Worm (Caenorhabditis elegans): ENCODE measurements around the gene dsl-7.

dsl-7 gene

DNA sequence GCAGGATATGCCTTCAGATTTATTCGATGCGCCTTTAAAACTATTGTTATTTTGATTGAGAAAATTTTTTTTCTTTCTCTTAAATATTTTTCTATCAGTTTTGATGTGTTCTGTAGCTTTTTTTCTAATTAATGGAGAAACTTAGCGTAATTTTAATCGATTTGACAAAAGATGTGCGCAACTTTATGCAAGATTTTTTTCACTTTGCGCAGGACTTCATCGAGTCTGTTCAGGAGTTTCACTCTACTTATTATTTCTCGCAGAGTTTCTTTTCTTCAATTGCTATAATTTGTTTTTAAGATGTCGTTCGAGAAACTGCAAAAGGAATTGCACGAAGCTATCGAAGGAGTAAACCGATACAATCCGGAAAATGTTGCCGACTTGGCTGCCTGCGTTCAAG is 39.2 kb upstream of the dsl-7 start, which contains the start of gene eif-3.K:
TSS of gene eif-3.K (plus strand) at position 301 of the 400 bp plus-strand sequence.
- no peak for TF ChIP-seq tbx-37 (GFP tag; conservative IDR thresholded peaks at IDR 0.05)
- no peak for TF ChIP-seq hmbx-1 (tag; optimal IDR thresholded peaks at IDR 0.05)
- no peak for TF ChIP-seq ceh-13 (GFP tag; optimal IDR thresholded peaks at IDR 0.05)
- no peak for TF ChIP-seq hmg-4 (GFP tag; optimal IDR thresholded peaks at IDR 0.05)
- TF ChIP-seq tra-4 (tag; optimal IDR thresholded peaks at IDR 0.05): no peak

DNA sequence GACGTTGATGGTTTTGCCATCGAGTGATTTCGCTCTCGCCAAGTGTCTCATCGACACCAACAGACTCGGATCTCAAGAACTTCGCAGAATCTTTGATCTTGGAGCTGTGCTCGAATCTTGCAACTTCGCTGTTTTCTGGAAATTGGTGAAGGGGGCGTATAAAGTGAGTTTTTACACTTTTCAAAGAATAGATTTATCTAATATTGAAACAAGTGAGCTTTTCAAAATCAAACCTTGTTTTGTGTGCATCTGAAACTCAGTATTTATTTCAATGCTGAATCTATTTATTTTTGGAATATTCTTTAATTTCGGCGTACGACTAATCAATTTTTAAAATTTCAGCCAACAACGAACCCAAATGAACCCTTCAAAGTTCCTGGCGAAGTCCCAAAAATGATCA is 38.7 kb upstream of the dsl-7 start:
- TF ChIP-seq F13C5.2 (tag; optimal IDR thresholded peaks at IDR 0.05) (no peak), ets-7 (tag; optimal IDR thresholded peaks at IDR 0.05) (no peak), B0310.2 (tag; optimal IDR thresholded peaks at IDR 0.05) (no peak), aly-1 (tag; optimal IDR thresholded peaks at IDR 0.05) (no peak), tra-4 (tag; optimal IDR thresholded peaks at IDR 0.05) (no peak), ama-1 (optimal IDR thresholded peaks at IDR 0.05) (no peak), pes-1 (GFP tag; IDR thresholded peaks at IDR 0.05) (no peak), hmbx-1 (tag; optimal IDR thresholded peaks at IDR 0.05) (no peak), scrt-1 (GFP tag; IDR thresholded peaks at IDR 0.05) (no peak), hmg-4 (GFP tag; optimal IDR thresholded peaks at IDR 0.05) (no peak), tbx-37 (GFP tag; conservative IDR thresholded peaks at IDR 0.05) (no peak), flt-1 (GFP tag; IDR thresholded peaks at IDR 0.05) (no peak)

DNA sequence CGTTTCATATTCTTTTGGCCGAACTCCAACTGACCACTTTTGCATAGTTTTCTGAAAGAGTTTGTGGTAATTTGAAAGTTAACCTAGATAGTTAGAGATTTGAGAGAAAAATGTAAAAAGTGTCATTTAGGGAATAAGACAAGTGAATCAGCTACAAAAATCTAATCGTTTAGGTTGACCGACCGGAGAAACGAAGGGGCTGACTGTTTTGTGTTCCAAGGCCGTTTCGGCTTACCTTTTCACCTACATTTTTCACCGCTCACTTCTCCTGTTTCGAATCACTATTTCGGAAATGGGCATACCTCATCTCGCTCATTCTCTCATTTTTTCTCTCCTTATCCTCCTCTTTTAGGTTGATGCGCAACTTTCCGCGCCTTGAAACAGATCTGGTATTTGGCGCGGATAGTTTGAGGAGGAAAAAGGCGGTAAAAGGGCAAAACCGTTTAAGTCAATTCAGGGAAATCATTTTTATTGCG is 31.8 kb upstream of the dsl-7 start, which contains the start of gene mpst-7:
TSS of gene mpst-7 (minus strand) at position 51 of the 476 bp plus-strand sequence.
- no peak for TF ChIP-seq flt-1 (GFP tag; IDR thresholded peaks at IDR 0.05)
- TF ChIP-seq tbx-37 (GFP tag; conservative IDR thresholded peaks at IDR 0.05): no peak
- no peak for TF ChIP-seq F13C5.2 (tag; optimal IDR thresholded peaks at IDR 0.05)
- TF ChIP-seq tbx-11 (GFP tag; IDR thresholded peaks at IDR 0.05): no peak
- no peak for TF ChIP-seq B0310.2 (tag; optimal IDR thresholded peaks at IDR 0.05)
- TF ChIP-seq ceh-36 (tag; optimal IDR thresholded peaks at IDR 0.05): no peak
- TF ChIP-seq hnd-1 (tag; optimal IDR thresholded peaks at IDR 0.05): no peak
- TF ChIP-seq hmbx-1 (tag; optimal IDR thresholded peaks at IDR 0.05): no peak
- no peak for TF ChIP-seq sea-1 (GFP tag; conservative IDR thresholded peaks at IDR 0.05)
- no peak for TF ChIP-seq ets-7 (tag; optimal IDR thresholded peaks at IDR 0.05)
- no peak for TF ChIP-seq ceh-13 (GFP tag; optimal IDR thresholded peaks at IDR 0.05)
- TF ChIP-seq hmg-4 (GFP tag; optimal IDR thresholded peaks at IDR 0.05): no peak
- TF ChIP-seq tra-4 (tag; optimal IDR thresholded peaks at IDR 0.05): no peak
- TF ChIP-seq scrt-1 (GFP tag; IDR thresholded peaks at IDR 0.05): no peak
- no peak for TF ChIP-seq pes-1 (GFP tag; IDR thresholded peaks at IDR 0.05)
- TF ChIP-seq aly-1 (tag; optimal IDR thresholded peaks at IDR 0.05): no peak
- TF ChIP-seq ama-1 (optimal IDR thresholded peaks at IDR 0.05): no peak

DNA sequence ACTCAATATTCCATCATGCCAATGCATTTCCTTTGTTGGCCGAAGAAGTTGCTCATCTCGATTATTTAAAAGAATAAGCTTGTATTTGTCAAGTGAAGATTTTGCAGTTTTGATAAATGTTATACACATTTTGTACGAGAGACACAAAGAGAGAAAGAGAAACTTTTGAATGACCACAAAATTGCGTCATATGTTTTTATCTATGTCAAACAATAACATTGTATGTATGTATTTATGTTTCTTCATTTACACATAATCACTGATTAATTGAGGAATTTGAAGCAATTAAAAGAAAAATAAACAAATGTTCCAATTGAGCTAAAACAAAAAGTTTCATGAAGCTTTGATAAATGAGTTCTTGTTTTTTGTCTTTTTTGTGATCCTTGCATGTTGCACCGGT is 29.8 kb upstream of the dsl-7 start, which contains the start of gene hrg-9:
TSS of gene hrg-9 (minus strand) at position 152 of the 400 bp plus-strand sequence.
- no peak for TF ChIP-seq tbx-37 (GFP tag; conservative IDR thresholded peaks at IDR 0.05)
- TF ChIP-seq B0310.2 (tag; optimal IDR thresholded peaks at IDR 0.05): no peak
- no peak for TF ChIP-seq hmbx-1 (tag; optimal IDR thresholded peaks at IDR 0.05)
- no peak for TF ChIP-seq F13C5.2 (tag; optimal IDR thresholded peaks at IDR 0.05)
- TF ChIP-seq ceh-13 (GFP tag; optimal IDR thresholded peaks at IDR 0.05): no peak
- no peak for TF ChIP-seq tbx-11 (GFP tag; IDR thresholded peaks at IDR 0.05)
- no peak for TF ChIP-seq tra-4 (tag; optimal IDR thresholded peaks at IDR 0.05)
- no peak for TF ChIP-seq hmg-4 (GFP tag; optimal IDR thresholded peaks at IDR 0.05)
- TF ChIP-seq pes-1 (GFP tag; IDR thresholded peaks at IDR 0.05): no peak

DNA sequence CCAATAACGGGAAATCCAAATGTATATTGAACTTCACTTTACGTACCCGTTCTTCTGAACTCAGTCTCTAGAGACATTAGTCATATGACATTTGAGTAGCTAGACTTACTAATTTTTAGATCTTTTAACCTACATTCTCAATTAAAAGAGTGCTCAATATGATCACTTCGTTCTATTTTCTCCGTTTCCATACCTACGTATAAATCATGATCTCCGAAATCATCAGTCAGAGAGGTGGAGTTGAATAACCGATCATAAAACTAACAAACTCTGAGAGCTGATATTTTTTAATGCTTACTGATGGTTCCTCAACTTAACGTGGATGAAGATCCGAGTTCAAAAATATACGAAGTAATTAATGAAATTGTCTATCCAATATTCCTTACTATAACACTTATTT is 28.9 kb upstream of the dsl-7 start, which contains the start of gene srd-35:
TSS of gene srd-35 (plus strand) at position 301 of the 400 bp plus-strand sequence.
- TF ChIP-seq aly-1 (tag; optimal IDR thresholded peaks at IDR 0.05) (no peak), ets-7 (tag; optimal IDR thresholded peaks at IDR 0.05) (no peak), ceh-13 (GFP tag; optimal IDR thresholded peaks at IDR 0.05) (no peak), F13C5.2 (tag; optimal IDR thresholded peaks at IDR 0.05) (no peak), flt-1 (GFP tag; IDR thresholded peaks at IDR 0.05) (no peak), hmg-4 (GFP tag; optimal IDR thresholded peaks at IDR 0.05) (no peak), tbx-11 (GFP tag; IDR thresholded peaks at IDR 0.05) (no peak), B0310.2 (tag; optimal IDR thresholded peaks at IDR 0.05) (no peak), hnd-1 (tag; optimal IDR thresholded peaks at IDR 0.05) (no peak), scrt-1 (GFP tag; IDR thresholded peaks at IDR 0.05) (no peak), pes-1 (GFP tag; IDR thresholded peaks at IDR 0.05) (no peak), ceh-36 (tag; optimal IDR thresholded peaks at IDR 0.05) (no peak), sea-1 (GFP tag; conservative IDR thresholded peaks at IDR 0.05) (no peak), ama-1 (optimal IDR thresholded peaks at IDR 0.05) (no peak), hmbx-1 (tag; optimal IDR thresholded peaks at IDR 0.05) (no peak), tbx-37 (GFP tag; conservative IDR thresholded peaks at IDR 0.05) (no peak), tra-4 (tag; optimal IDR thresholded peaks at IDR 0.05) (no peak)

DNA sequence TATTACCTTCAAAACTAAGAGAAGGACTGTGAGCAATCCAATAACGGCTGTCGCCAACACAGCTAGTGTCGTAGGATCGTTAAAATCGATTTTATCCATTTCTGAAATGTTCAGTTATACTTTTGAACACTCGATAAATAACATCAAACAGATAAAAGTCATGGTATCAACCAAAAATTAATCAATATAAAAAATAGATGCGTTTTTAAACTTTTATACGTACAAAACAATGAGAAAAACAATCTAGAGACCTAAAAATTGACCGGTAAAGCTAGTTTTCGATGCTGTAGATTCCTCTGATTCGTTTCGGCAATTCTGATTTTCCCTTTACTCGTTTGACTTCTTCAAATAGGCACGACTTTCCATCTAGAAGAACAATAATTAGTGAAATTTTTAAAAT is 25.8 kb upstream of the dsl-7 start, which contains the start of gene R186.3:
TSS of gene R186.3 (minus strand) at position 101 of the 400 bp plus-strand sequence.
- TF ChIP-seq tbx-37 (GFP tag; conservative IDR thresholded peaks at IDR 0.05) (no peak), ceh-36 (tag; optimal IDR thresholded peaks at IDR 0.05) (no peak), hnd-1 (tag; optimal IDR thresholded peaks at IDR 0.05) (no peak), tra-4 (tag; optimal IDR thresholded peaks at IDR 0.05) (no peak), ama-1 (optimal IDR thresholded peaks at IDR 0.05) (no peak), B0310.2 (tag; optimal IDR thresholded peaks at IDR 0.05) (no peak)

DNA sequence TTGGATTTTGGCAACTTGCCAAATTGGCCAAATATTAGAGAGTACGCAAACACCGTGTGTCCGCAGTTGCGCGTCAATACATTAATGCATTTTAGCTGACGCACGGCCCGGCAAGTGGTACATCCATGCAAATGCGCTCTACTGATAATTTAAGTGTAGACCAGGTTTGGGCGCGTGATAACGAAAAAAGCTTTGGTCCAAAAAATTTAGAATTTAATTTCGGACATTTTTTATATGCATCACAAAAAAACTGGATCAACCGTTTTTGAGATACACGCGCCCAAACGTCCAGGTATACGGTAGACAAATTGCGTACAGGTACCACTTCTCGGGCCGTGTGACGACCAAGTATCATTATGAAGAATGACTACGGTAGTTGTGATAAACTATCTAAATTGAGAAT is 25.0 kb upstream of the dsl-7 start, which contains the start of gene R186.8:
TSS of gene R186.8 (minus strand) at position 58 of the 403 bp plus-strand sequence.
- 0 out of 2 replicates have a peak, but pooled peaks have one; percentile 28 for TF ChIP-seq tbx-37 (GFP tag; conservative IDR thresholded peaks at IDR 0.05)
- TF ChIP-seq F13C5.2 (tag; optimal IDR thresholded peaks at IDR 0.05): peak; percentile 13

DNA sequence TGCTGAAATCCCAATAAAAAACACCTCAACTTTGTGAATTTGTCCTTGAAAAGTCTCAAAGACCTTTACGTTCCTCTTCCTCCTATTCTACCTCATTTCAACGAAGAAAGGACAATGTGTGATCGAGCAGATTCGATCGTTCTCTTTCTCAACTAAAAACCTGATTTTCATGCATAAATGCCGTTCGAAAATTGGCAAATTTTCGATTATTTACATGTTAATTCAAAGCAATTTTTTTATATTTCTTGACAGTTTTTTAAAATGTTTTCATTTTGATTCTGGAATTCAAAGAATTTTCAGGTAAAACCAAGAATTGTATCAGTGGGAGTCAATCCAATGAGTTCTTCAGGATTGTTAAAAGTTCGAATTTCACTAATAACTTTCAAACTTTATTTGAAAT is 24.4 kb upstream of the dsl-7 start, which contains the start of gene lin-46:
TSS of gene lin-46 (plus strand) at position 301 of the 400 bp plus-strand sequence.
- TF ChIP-seq hmbx-1 (tag; optimal IDR thresholded peaks at IDR 0.05): no peak
- no peak for TF ChIP-seq scrt-1 (GFP tag; IDR thresholded peaks at IDR 0.05)
- TF ChIP-seq ceh-36 (tag; optimal IDR thresholded peaks at IDR 0.05): no peak
- TF ChIP-seq tbx-11 (GFP tag; IDR thresholded peaks at IDR 0.05): no peak
- no peak for TF ChIP-seq sea-1 (GFP tag; conservative IDR thresholded peaks at IDR 0.05)
- TF ChIP-seq ets-7 (tag; optimal IDR thresholded peaks at IDR 0.05): no peak
- no peak for TF ChIP-seq tbx-37 (GFP tag; conservative IDR thresholded peaks at IDR 0.05)
- no peak for TF ChIP-seq F13C5.2 (tag; optimal IDR thresholded peaks at IDR 0.05)
- no peak for TF ChIP-seq hmg-4 (GFP tag; optimal IDR thresholded peaks at IDR 0.05)
- no peak for TF ChIP-seq hnd-1 (tag; optimal IDR thresholded peaks at IDR 0.05)
